Fruit fly (Drosophila melanogaster) Kc167 (cell line): ENCODE results near the gene PolE2.

Experiments used
- Myc ChIP-seq: fragments of >200 bp; optimal IDR thresholded peaks from 2 replicates; lab custom pipeline; 2017; ENCODE audit warnings: missing external identifiers
- Sin3A ChIP-seq: fragments of >200 bp; optimal IDR thresholded peaks from 2 replicates; lab custom pipeline; 2018; ENCODE audit warnings: missing external identifiers
- h ChIP-seq: fragments of >200 bp; optimal IDR thresholded peaks from 3 replicates; lab custom pipeline; 2018; ENCODE audit warnings: missing external identifiers
- insv ChIP-seq: fragments of >200 bp; optimal IDR thresholded peaks from 3 replicates; lab custom pipeline; 2018; ENCODE audit warnings: missing external identifiers
- psq ChIP-seq: fragments of >200 bp; optimal IDR thresholded peaks from 2 replicates; lab custom pipeline; 2017; ENCODE audit warnings: missing external identifiers
- ttk ChIP-seq: sonication (Bioruptor generic); optimal IDR thresholded peaks from 2 replicates; lab custom pipeline; 2017; ENCODE audit warnings: missing external identifiers

DNA sequence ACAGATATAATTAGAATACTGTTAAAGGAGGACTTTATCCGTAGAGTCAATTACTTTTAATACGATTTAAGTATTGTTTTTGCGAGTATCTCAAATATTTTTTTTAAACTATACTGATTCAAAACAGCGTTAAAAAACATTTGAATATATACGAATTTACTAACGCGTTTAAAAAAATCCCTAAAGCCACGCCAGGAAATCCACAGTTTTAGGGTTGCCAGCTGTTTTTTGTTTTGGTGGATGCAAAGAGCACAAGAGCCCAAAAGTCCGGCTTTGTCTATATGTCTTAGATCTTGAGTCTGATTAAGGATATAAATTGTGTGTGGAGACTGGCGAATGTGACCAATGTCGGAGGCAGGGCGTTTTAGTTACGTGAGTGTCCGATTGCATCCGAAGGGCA lies 30.3 kb upstream of the PolE2 start:
- TF ChIP-seq psq (lab: Kevin White, UChicago) (no peak), Myc (no peak), ttk (no peak), h (lab: Kevin White, UChicago) (no peak), Sin3A (lab: Kevin White, UChicago) (no peak), insv (lab: Kevin White, UChicago) (no peak)
